Worm (Caenorhabditis elegans): ENCODE data around the gene fbxb-92.
A peak's percentile ranks its signal among the peaks of the same experiment; 100 is the strongest.

fbxb-92 gene

ce11 chrII:3788356-3788962, 41.2 kb upstream of the fbxb-92 start (continued):
- TF ChIP-seq mep-1 (tag; optimal IDR thresholded peaks at IDR 0.05) (no peak), nhr-6 (tag; optimal IDR thresholded peaks at IDR 0.05) (no peak), T26A8.4 (GFP tag; IDR thresholded peaks at IDR 0.05) (no peak), zip-2 (tag; optimal IDR thresholded peaks at IDR 0.05) (no peak), zfp-2 (tag; optimal IDR thresholded peaks at IDR 0.05) (no peak), nhr-42 (GFP tag; IDR thresholded peaks at IDR 0.05) (no peak), ZK337.2 (GFP tag; IDR thresholded peaks at IDR 0.05) (no peak), nhr-10 (tag; optimal IDR thresholded peaks at IDR 0.05) (no peak), R02D3.7 (tag; optimal IDR thresholded peaks at IDR 0.05) (no peak), dve-1 (tag; optimal IDR thresholded peaks at IDR 0.05; ENCODE audit: insufficient read depth) (no peak)

ce11 chrII:3787151-3787550, 39.8 kb upstream of the fbxb-92 start, which contains the start of gene T24E12.13:
Gene T24E12.13 (plus strand): TSS chrII:3787451.
- TF ChIP-seq R02D3.7 (tag; optimal IDR thresholded peaks at IDR 0.05) = no peak
- TF ChIP-seq hif-1 (tag; optimal IDR thresholded peaks at IDR 0.05) = no peak
- no peak for TF ChIP-seq madf-9 (GFP tag; conservative IDR thresholded peaks at IDR 0.05)
- TF ChIP-seq egl-43 (GFP tag; IDR thresholded peaks at IDR 0.05) = no peak
- no peak for TF ChIP-seq saeg-2 (GFP tag; IDR thresholded peaks at IDR 0.05)
- TF ChIP-seq nhr-48 (tag; optimal IDR thresholded peaks at IDR 0.05) = no peak
- TF ChIP-seq nhr-28 (tag; optimal IDR thresholded peaks at IDR 0.05) = no peak
- TF ChIP-seq snpc-4 (tag; optimal IDR thresholded peaks at IDR 0.05) = no peak
- TF ChIP-seq F26F4.8 (GFP tag; conservative IDR thresholded peaks at IDR 0.05) = no peak
- no peak for TF ChIP-seq nhr-6 (tag; optimal IDR thresholded peaks at IDR 0.05)
- TF ChIP-seq egl-27 (tag; optimal IDR thresholded peaks at IDR 0.05) = no peak
- no peak for TF ChIP-seq fkh-10 (GFP tag; optimal IDR thresholded peaks at IDR 0.05)
- no peak for TF ChIP-seq ceh-82 (tag; optimal IDR thresholded peaks at IDR 0.05)
- no peak for TF ChIP-seq tra-1 (GFP tag; IDR thresholded peaks at IDR 0.05)
- TF ChIP-seq zfp-2 (tag; optimal IDR thresholded peaks at IDR 0.05) = no peak
- TF ChIP-seq set-16 (GFP tag; IDR thresholded peaks at IDR 0.05) = no peak
- no peak for TF ChIP-seq spr-3 (GFP tag; optimal IDR thresholded peaks at IDR 0.05)
- no peak for TF ChIP-seq lsy-2 (tag; optimal IDR thresholded peaks at IDR 0.05)

DNA sequence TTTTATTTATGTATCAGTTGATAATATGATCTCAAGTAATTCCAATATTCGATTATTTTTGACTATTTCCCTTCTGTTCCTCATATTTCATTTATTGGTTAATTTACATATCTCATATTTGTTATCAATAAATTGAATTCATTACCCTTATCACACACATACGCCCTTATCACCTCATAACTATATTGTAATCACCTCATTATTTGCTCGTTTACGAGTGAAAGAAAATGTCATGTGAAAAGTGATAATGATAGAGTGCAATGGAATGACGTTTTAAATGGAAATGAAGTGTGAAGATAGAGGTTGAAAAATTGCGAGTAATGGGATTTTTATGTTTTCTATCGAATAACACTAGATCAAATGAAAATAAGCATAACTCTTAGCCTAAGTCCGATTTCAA, 39.2 kb upstream of the fbxb-92 start:
- TF ChIP-seq unc-62 (GFP tag; optimal IDR thresholded peaks at IDR 0.05 in 1 of 2) (peak; percentile 70 to 98), unc-62 (tag; optimal IDR thresholded peaks at IDR 0.05) (no peak), nhr-77 (tag; optimal IDR thresholded peaks at IDR 0.05) (peak; percentile 97), lin-39 (tag; optimal IDR thresholded peaks at IDR 0.05) (no peak), nhr-28 (tag; optimal IDR thresholded peaks at IDR 0.05) (peak; percentile 98), mxl-3 (GFP tag; optimal IDR thresholded peaks at IDR 0.05) (peak; percentile 50), hlh-11 (tag; optimal IDR thresholded peaks at IDR 0.05) (peak; percentile 79), cey-2 (tag; optimal IDR thresholded peaks at IDR 0.05; ENCODE audit: borderline replicate concordance, insufficient read depth) (peak; percentile 21), nhr-42 (GFP tag; IDR thresholded peaks at IDR 0.05) (0 out of 2 replicates have a peak, but pooled peaks have one; percentile 18), tra-1 (GFP tag; IDR thresholded peaks at IDR 0.05) (peak; percentile 96), php-3 (GFP tag; IDR thresholded peaks at IDR 0.05) (peak; percentile 100), nhr-6 (tag; optimal IDR thresholded peaks at IDR 0.05) (peak; percentile 100), fos-1 (tag; optimal IDR thresholded peaks at IDR 0.05) (peak; percentile 36), fkh-10 (GFP tag; optimal IDR thresholded peaks at IDR 0.05) (no peak), pha-4 (GFP tag; IDR thresholded peaks at IDR 0.05) (no peak), pha-4 (tag; optimal IDR thresholded peaks at IDR 0.05) (no peak), mdl-1 (tag; optimal IDR thresholded peaks at IDR 0.05) (peak in 1 of 2 experiments; percentile 53), dmd-6 (GFP tag; IDR thresholded peaks at IDR 0.05) (peak; percentile 98), daf-16 (GFP tag; optimal IDR thresholded peaks at IDR 0.05) (peak in 1 of 2 experiments; percentile 23), daf-16 (tag; optimal IDR thresholded peaks at IDR 0.05) (peak; percentile 96), pqm-1 (tag; optimal IDR thresholded peaks at IDR 0.05) (peak; percentile 100), F37D6.2 (tag; optimal IDR thresholded peaks at IDR 0.05) (no peak), lin-1 (GFP tag; IDR thresholded peaks at IDR 0.05) (peak; percentile 91), ceh-20 (GFP tag; IDR thresholded peaks at IDR 0.05) (peak; percentile 80), R02D3.7 (tag; optimal IDR thresholded peaks at IDR 0.05) (no peak)
